Fruit fly (Drosophila melanogaster): ENCODE results near the gene CG3544.

Gene CG3544

dm6 chr2L:821242-821985 is 37.3 kb downstream of the CG3544 start, which contains the start of gene CG3662:
CG3662 (plus strand) TSS chr2L:821289.
- TF ChIP-seq CG14655 (GFP tag; optimal IDR thresholded peaks at IDR 0.05) (no peak), CG17806 (tag; optimal IDR thresholded peaks at IDR 0.05) (no peak), CG4496 (GFP tag; IDR thresholded peaks at IDR 0.05) (0 out of 3 replicates have a peak, but pooled peaks have one; percentile 36)

dm6 chr2L:821986-822711 is 38.0 kb downstream of the CG3544 start:
- TF ChIP-seq CG14655 (GFP tag; optimal IDR thresholded peaks at IDR 0.05) (no peak), CG34367 (tag; optimal IDR thresholded peaks at IDR 0.05) (no peak), CG32121 (GFP tag; IDR thresholded peaks at IDR 0.05) (no peak), CG13204 (GFP tag; optimal IDR thresholded peaks at IDR 0.05) (no peak), CG8159 (tag; optimal IDR thresholded peaks at IDR 0.05) (peak; percentile 88), gl (tag; optimal IDR thresholded peaks at IDR 0.05) (no peak)

dm6 chr2L:825768-826263 is 41.7 kb downstream of the CG3544 start, which contains the start of the genes CG3862 and dock:
CG3862 (minus strand) TSS chr2L:825861.
dock (plus strand) TSS chr2L:825969.
- no peak for TF ChIP-seq rn (GFP tag; IDR thresholded peaks at IDR 0.05)
- TF ChIP-seq CG8301 (tag; optimal IDR thresholded peaks at IDR 0.05): no peak
- peak; percentile 50; the same call in 1 of the 2 replicates for TF ChIP-seq Ets98B (GFP tag; IDR thresholded peaks at IDR 0.05)
- no peak for TF ChIP-seq Pif1B (GFP tag; optimal IDR thresholded peaks at IDR 0.05)
- TF ChIP-seq Pif1A (GFP tag; optimal IDR thresholded peaks at IDR 0.05): no peak
- peak; percentile 32 for TF ChIP-seq CG8159 (tag; optimal IDR thresholded peaks at IDR 0.05)
- peak; percentile 58 for TF ChIP-seq CG4496 (GFP tag; IDR thresholded peaks at IDR 0.05)
- no peak for TF ChIP-seq CG13204 (GFP tag; optimal IDR thresholded peaks at IDR 0.05)
- no peak for TF ChIP-seq CG9948 (tag; optimal IDR thresholded peaks at IDR 0.05)
- peak; percentile 23 for TF ChIP-seq CG15710 (tag; optimal IDR thresholded peaks at IDR 0.05)
- no peak for TF ChIP-seq CG17806 (tag; optimal IDR thresholded peaks at IDR 0.05)
- TF ChIP-seq gl (tag; optimal IDR thresholded peaks at IDR 0.05): peak; percentile 2
- 0 out of 2 replicates have a peak, but pooled peaks have one; percentile 23 for TF ChIP-seq CG12605 (GFP tag; IDR thresholded peaks at IDR 0.05)
- TF ChIP-seq CG10348 (GFP tag; IDR thresholded peaks at IDR 0.05): no peak
- no peak for TF ChIP-seq CG14655 (GFP tag; optimal IDR thresholded peaks at IDR 0.05)
- peak; percentile 4 for TF ChIP-seq Snoo (tag; optimal IDR thresholded peaks at IDR 0.05)
- peak; percentile 92 for TF ChIP-seq EcR (GFP tag; optimal IDR thresholded peaks at IDR 0.05)
- no peak for TF ChIP-seq D1 (tag; optimal IDR thresholded peaks at IDR 0.05)
- no peak for TF ChIP-seq CG32121 (GFP tag; IDR thresholded peaks at IDR 0.05)
- peak; percentile 55; the same call in 2 of the 3 replicates for TF ChIP-seq fd96Ca (GFP tag; IDR thresholded peaks at IDR 0.05)
- no peak for TF ChIP-seq CG34367 (tag; optimal IDR thresholded peaks at IDR 0.05)

- TF ChIP-seq CG15710 (tag; optimal IDR thresholded peaks at IDR 0.05) (no peak), CG17806 (tag; optimal IDR thresholded peaks at IDR 0.05) (no peak), Ets98B (GFP tag; IDR thresholded peaks at IDR 0.05) (no peak), Pif1A (GFP tag; optimal IDR thresholded peaks at IDR 0.05) (no peak), Snoo (tag; optimal IDR thresholded peaks at IDR 0.05) (no peak), D1 (tag; optimal IDR thresholded peaks at IDR 0.05) (no peak), CG4496 (GFP tag; IDR thresholded peaks at IDR 0.05) (no peak), EcR (GFP tag; optimal IDR thresholded peaks at IDR 0.05) (no peak), fd96Ca (GFP tag; IDR thresholded peaks at IDR 0.05) (no peak), rn (GFP tag; IDR thresholded peaks at IDR 0.05) (no peak), CG14655 (GFP tag; optimal IDR thresholded peaks at IDR 0.05) (no peak), gl (tag; optimal IDR thresholded peaks at IDR 0.05) (no peak), CG9948 (tag; optimal IDR thresholded peaks at IDR 0.05) (no peak), Pif1B (GFP tag; optimal IDR thresholded peaks at IDR 0.05) (no peak), CG13204 (GFP tag; optimal IDR thresholded peaks at IDR 0.05) (no peak), CG32121 (GFP tag; IDR thresholded peaks at IDR 0.05) (no peak), CG8301 (tag; optimal IDR thresholded peaks at IDR 0.05) (no peak), CG8159 (tag; optimal IDR thresholded peaks at IDR 0.05) (no peak), CG12605 (GFP tag; IDR thresholded peaks at IDR 0.05) (no peak)
Measured at dm6 chr2L:826388-826787, 42.3 kb downstream of the CG3544 start.

dm6 chr2L:827049-827448 is 42.9 kb downstream of the CG3544 start:
- TF ChIP-seq CG12605 (GFP tag; IDR thresholded peaks at IDR 0.05) (0 out of 2 replicates have a peak, but pooled peaks have one; percentile 18), D1 (tag; optimal IDR thresholded peaks at IDR 0.05) (no peak)
